Worm (Caenorhabditis elegans): ENCODE measurements around the gene F40F8.4.

- TF ChIP-seq let-607 (tag; optimal IDR thresholded peaks at IDR 0.05): no peak
- TF ChIP-seq F57A8.1 (GFP tag; optimal IDR thresholded peaks at IDR 0.05): no peak
- TF ChIP-seq ets-4 (GFP tag; optimal IDR thresholded peaks at IDR 0.05): no peak
- TF ChIP-seq dpl-1 (GFP tag; optimal IDR thresholded peaks at IDR 0.05): no peak
These were observed 38.7 kb upstream of the F40F8.4 start for ce11 chrII:11178737-11179136.
